Fruit fly (Drosophila melanogaster) whole organism, embryonic: Measurements from ENCODE around the gene wls.

Experiments used
- C15 ChIP-seq: fragments of 200-800 bp; sonication (Bioruptor generic); IDR thresholded peaks from 3 replicates; pipeline ENCODE4 v1.3.6; 2022; ENCODE audit warnings: missing biosample characterization, missing genetic modification characterization
- CG14014 ChIP-seq: fragments of 200-800 bp; sonication (Bioruptor generic); IDR thresholded peaks from 2 replicates; pipeline ENCODE4 v1.3.6; 2022; ENCODE audit warnings: missing biosample characterization, missing genetic modification characterization
- CG3065 ChIP-seq: fragments of 200-800 bp; sonication (Bioruptor generic); optimal IDR thresholded peaks from 2 replicates; lab custom pipeline; 2016; ENCODE audit warnings: missing biosample characterization, missing genetic modification characterization
- CG31441 ChIP-seq: fragments of 200-800 bp; sonication (Bioruptor generic); IDR thresholded peaks from 2 replicates; pipeline ENCODE4 v1.3.6; 2022; ENCODE audit warnings: missing biosample characterization, missing genetic modification characterization
- Dll ChIP-seq: fragments of 200-800 bp; sonication (Bioruptor generic); IDR thresholded peaks from 4 replicates; pipeline ENCODE4 v1.3.6; 2022; ENCODE audit warnings: missing biosample characterization, missing genetic modification characterization; ENCODE audit not compliant: partially characterized antibody
- ap ChIP-seq: fragments of 200-800 bp; sonication (Bioruptor generic); IDR thresholded peaks from 2 replicates; pipeline ENCODE4 v1.3.6; 2022; ENCODE audit warnings: missing biosample characterization, missing genetic modification characterization
- cato ChIP-seq: fragments of 200-800 bp; sonication (Bioruptor generic); optimal IDR thresholded peaks from 2 replicates; lab custom pipeline; 2016; ENCODE audit warnings: missing biosample characterization, missing genetic modification characterization, borderline replicate concordance
- eyg ChIP-seq: fragments of 200-800 bp; sonication (Bioruptor generic); optimal IDR thresholded peaks from 3 replicates; lab custom pipeline; 2016; ENCODE audit warnings: missing biosample characterization, missing genetic modification characterization
- sna ChIP-seq: fragments of 200-800 bp; sonication (Bioruptor generic); IDR thresholded peaks from 2 replicates; pipeline ENCODE4 v1.3.6; 2022; ENCODE audit warnings: missing biosample characterization, missing genetic modification characterization; ENCODE audit not compliant: partially characterized antibody
- vfl ChIP-seq: fragments of 200-800 bp; sonication (Bioruptor generic); optimal IDR thresholded peaks from 2 replicates; lab custom pipeline; 2016; ENCODE audit warnings: missing biosample characterization, missing genetic modification characterization

dm6 chr3L:11124439-11124838, 45.0 kb downstream of the wls start:
- no peak for TF ChIP-seq ap (GFP tag; lab: Robert Waterston, UW)
- no peak for TF ChIP-seq sna
- no peak for TF ChIP-seq CG3065
- TF ChIP-seq vfl (GFP tag; lab: Kevin White, UChicago): no peak
- no peak for TF ChIP-seq eyg (GFP tag; lab: Kevin White, UChicago)
- peak; percentile 32; the same call in 1 of the 2 replicates for TF ChIP-seq CG31441 (GFP tag; lab: Robert Waterston, UW)
- no peak for TF ChIP-seq CG14014
- no peak for TF ChIP-seq cato (GFP tag; lab: Kevin White, UChicago)
- TF ChIP-seq Dll (GFP tag; lab: Robert Waterston, UW): no peak
- no peak for TF ChIP-seq C15 (GFP tag; lab: Robert Waterston, UW)
